Fruit fly (Drosophila melanogaster) whole organism, embryonic: ENCODE results near the gene Polr2I.
A peak's percentile ranks its signal among the peaks of the same experiment; 100 is the strongest.

ENCODE experiments used
- Abd-B ChIP-seq: fragments of 200-800 bp; sonication (Bioruptor generic); optimal IDR thresholded peaks from 2 replicates; lab custom pipeline; 2018; ENCODE audit warnings: missing biosample characterization, mild to moderate bottlenecking, missing genetic modification characterization, moderate library complexity
- Atf-2 ChIP-seq: fragments of 200-800 bp; sonication (Bioruptor generic); optimal IDR thresholded peaks from 2 replicates; lab custom pipeline; 2016; ENCODE audit warnings: missing biosample characterization, missing genetic modification characterization
- Bdp1 ChIP-seq: fragments of 200-800 bp; sonication (Bioruptor generic); optimal IDR thresholded peaks from 3 replicates; lab custom pipeline; 2016; ENCODE audit warnings: missing biosample characterization, missing genetic modification characterization
- CG11398 ChIP-seq: fragments of 200-800 bp; sonication (Bioruptor generic); optimal IDR thresholded peaks from 2 replicates; lab custom pipeline; 2016; ENCODE audit warnings: missing biosample characterization, missing genetic modification characterization
- CG13424 ChIP-seq: fragments of 200-800 bp; sonication (Bioruptor generic); optimal IDR thresholded peaks from 2 replicates; lab custom pipeline; 2019; ENCODE audit warnings: missing biosample characterization, mild to moderate bottlenecking, missing genetic modification characterization, moderate library complexity
- CG13775 ChIP-seq: fragments of 200-800 bp; sonication (Bioruptor generic); optimal IDR thresholded peaks from 3 replicates; lab custom pipeline; 2017; ENCODE audit warnings: missing biosample characterization, mild to moderate bottlenecking, missing genetic modification characterization
- CG14710 ChIP-seq: fragments of 200-800 bp; sonication (Bioruptor generic); optimal IDR thresholded peaks from 3 replicates; lab custom pipeline; 2019; ENCODE audit warnings: missing biosample characterization, mild to moderate bottlenecking, missing genetic modification characterization, moderate library complexity
- CG15601 ChIP-seq: fragments of 200-800 bp; sonication (Bioruptor generic); optimal IDR thresholded peaks from 3 replicates; lab custom pipeline; 2019; ENCODE audit warnings: missing biosample characterization, mild to moderate bottlenecking, missing genetic modification characterization, moderate library complexity
- CG18764 ChIP-seq: fragments of 200-800 bp; sonication (Bioruptor generic); optimal IDR thresholded peaks from 3 replicates; lab custom pipeline; 2016; ENCODE audit warnings: missing biosample characterization, missing genetic modification characterization
- CG2889 ChIP-seq: fragments of 200-800 bp; sonication (Bioruptor generic); IDR thresholded peaks from 3 replicates; pipeline ENCODE4 v1.3.6; 2022; ENCODE audit warnings: missing biosample characterization, missing genetic modification characterization
- CG4404 ChIP-seq: fragments of 200-800 bp; sonication (Bioruptor generic); IDR thresholded peaks from 2 replicates; pipeline ENCODE4 v1.3.6; 2022; ENCODE audit warnings: missing biosample characterization, missing genetic modification characterization
- CG4707 ChIP-seq: fragments of 200-800 bp; sonication (Bioruptor generic); optimal IDR thresholded peaks from 2 replicates; lab custom pipeline; 2018; ENCODE audit warnings: missing biosample characterization, mild to moderate bottlenecking, missing genetic modification characterization, moderate library complexity
- CG6854 ChIP-seq: fragments of 200-800 bp; sonication (Bioruptor generic); optimal IDR thresholded peaks from 3 replicates; lab custom pipeline; 2017; ENCODE audit warnings: missing biosample characterization, mild to moderate bottlenecking, missing genetic modification characterization
- CG7357 ChIP-seq: fragments of 200-800 bp; sonication (Bioruptor generic); IDR thresholded peaks from 3 replicates; pipeline ENCODE4 v1.3.6; 2022; ENCODE audit warnings: missing biosample characterization, missing genetic modification characterization
- CG7987 ChIP-seq: fragments of 200-800 bp; sonication (Bioruptor generic); optimal IDR thresholded peaks from 2 replicates; lab custom pipeline; 2018; ENCODE audit warnings: missing biosample characterization, mild to moderate bottlenecking, missing genetic modification characterization, moderate library complexity
- Dfd ChIP-seq, 2 experiments: fragments of >200 bp; optimal IDR thresholded peaks; 2 replicates each; lab custom pipeline; 2017; ENCODE audit warnings: missing biosample characterization in 2 of 2, missing genetic modification characterization in 2 of 2
- Elba2 ChIP-seq: fragments of 200-800 bp; sonication (Bioruptor generic); optimal IDR thresholded peaks from 3 replicates; lab custom pipeline; 2016; ENCODE audit warnings: missing biosample characterization, missing genetic modification characterization
- Fer1 ChIP-seq: fragments of 200-800 bp; sonication (Bioruptor generic); optimal IDR thresholded peaks from 2 replicates; lab custom pipeline; 2017; ENCODE audit warnings: missing biosample characterization, mild to moderate bottlenecking, missing genetic modification characterization
- GATAe ChIP-seq: fragments of 200-800 bp; sonication (Bioruptor generic); conservative IDR thresholded peaks from 2 replicates; pipeline ENCODE4 v1.3.6; 2022; ENCODE audit warnings: missing biosample characterization, missing genetic modification characterization
- Gsc ChIP-seq: fragments of 200-800 bp; sonication (Bioruptor generic); IDR thresholded peaks from 2 replicates; pipeline ENCODE4 v1.3.6; 2022; ENCODE audit warnings: missing biosample characterization, missing genetic modification characterization
- Gug ChIP-seq: fragments of 200-800 bp; sonication (Bioruptor generic); IDR thresholded peaks from 4 replicates; pipeline ENCODE4 v1.3.6; 2022; ENCODE audit warnings: missing biosample characterization, missing genetic modification characterization
- HLH54F ChIP-seq: fragments of 200-800 bp; sonication (Bioruptor generic); optimal IDR thresholded peaks from 3 replicates; lab custom pipeline; 2016; ENCODE audit warnings: missing biosample characterization, missing genetic modification characterization
- Hmx ChIP-seq: fragments of 200-800 bp; sonication (Bioruptor generic); optimal IDR thresholded peaks from 2 replicates; lab custom pipeline; 2016; ENCODE audit warnings: missing biosample characterization, missing genetic modification characterization
- Mad ChIP-seq: fragments of 200-800 bp; sonication (Bioruptor generic); optimal IDR thresholded peaks from 2 replicates; lab custom pipeline; 2016; ENCODE audit warnings: missing biosample characterization, missing genetic modification characterization
- NC2β ChIP-seq: fragments of 200-800 bp; sonication (Bioruptor generic); optimal IDR thresholded peaks from 2 replicates; lab custom pipeline; 2016; ENCODE audit warnings: missing biosample characterization, missing genetic modification characterization
- Pdp1 ChIP-seq, 2 experiments: fragments of 200-800 bp; sonication (Bioruptor generic); optimal IDR thresholded peaks; 3 replicates each; lab custom pipeline; 2016; ENCODE audit warnings: missing biosample characterization in 2 of 2, missing genetic modification characterization in 2 of 2, mild to moderate bottlenecking in 1 of 2, moderate library complexity in 1 of 2
- Poxn ChIP-seq: fragments of 200-800 bp; sonication (Bioruptor generic); IDR thresholded peaks from 2 replicates; pipeline ENCODE4 v1.3.6; 2022; ENCODE audit warnings: missing biosample characterization, missing genetic modification characterization
- Ptx1 ChIP-seq: fragments of 200-800 bp; sonication (Bioruptor generic); IDR thresholded peaks from 2 replicates; pipeline ENCODE4 v1.3.6; 2022; ENCODE audit warnings: missing biosample characterization, missing genetic modification characterization
- Vsx1 ChIP-seq: fragments of 200-800 bp; sonication (Bioruptor generic); optimal IDR thresholded peaks from 2 replicates; lab custom pipeline; 2017; ENCODE audit warnings: missing biosample characterization, mild to moderate bottlenecking, missing genetic modification characterization, missing genetic modification reagents
- al ChIP-seq: fragments of 200-800 bp; sonication (Bioruptor generic); IDR thresholded peaks from 2 replicates; pipeline ENCODE4 v1.3.6; 2022; ENCODE audit warnings: missing biosample characterization, missing genetic modification characterization
- disco-r ChIP-seq: fragments of 200-800 bp; sonication (Bioruptor generic); optimal IDR thresholded peaks from 2 replicates; lab custom pipeline; 2016; ENCODE audit warnings: missing biosample characterization, missing genetic modification characterization
- dpn ChIP-seq, 2 experiments: fragments of 200-800 bp; sonication (Bioruptor generic); optimal IDR thresholded peaks; 3 replicates each; lab custom pipeline; 2016; ENCODE audit warnings: missing biosample characterization in 2 of 2, missing genetic modification characterization in 2 of 2
- eyg ChIP-seq: fragments of 200-800 bp; sonication (Bioruptor generic); optimal IDR thresholded peaks from 3 replicates; lab custom pipeline; 2016; ENCODE audit warnings: missing biosample characterization, missing genetic modification characterization
- ham ChIP-seq: fragments of 200-800 bp; sonication (Bioruptor generic); IDR thresholded peaks from 2 replicates; pipeline ENCODE4 v1.3.6; 2022; ENCODE audit warnings: missing biosample characterization, missing genetic modification characterization
- hkb ChIP-seq, 2 experiments: fragments of 200-800 bp in 1 of 2; fragments of >200 bp in 1 of 2; sonication (Bioruptor generic) in 1 of 2; IDR thresholded peaks in 1 of 2; optimal IDR thresholded peaks in 1 of 2; 2 replicates each; pipeline versions ENCODE4 v1.3.6 to Lab custom; 2017 to 2022; ENCODE audit warnings: missing biosample characterization in 1 of 2, missing genetic modification characterization in 1 of 2
- jumu ChIP-seq: fragments of 200-800 bp; sonication (Bioruptor generic); optimal IDR thresholded peaks from 3 replicates; lab custom pipeline; 2016; ENCODE audit warnings: missing biosample characterization, missing genetic modification characterization
- kah ChIP-seq: fragments of 200-800 bp; sonication (Bioruptor generic); optimal IDR thresholded peaks from 2 replicates; lab custom pipeline; 2018; ENCODE audit warnings: missing biosample characterization, mild to moderate bottlenecking, missing genetic modification characterization
- lola ChIP-seq, 3 experiments: fragments of >200 bp in 2 of 3; fragments of 200-800 bp in 1 of 3; sonication (Bioruptor generic) in 1 of 3; optimal IDR thresholded peaks; 2 replicates each; lab custom pipeline; 2017 to 2019; ENCODE audit warnings: missing biosample characterization in 3 of 3, missing genetic modification characterization in 3 of 3, mild to moderate bottlenecking in 1 of 3, moderate library complexity in 1 of 3
- mam ChIP-seq: fragments of 200-800 bp; sonication (Bioruptor generic); optimal IDR thresholded peaks from 3 replicates; lab custom pipeline; 2016; ENCODE audit warnings: missing biosample characterization, missing genetic modification characterization
- nerfin-1 ChIP-seq: fragments of 200-800 bp; sonication (Bioruptor generic); optimal IDR thresholded peaks from 3 replicates; lab custom pipeline; 2019; ENCODE audit warnings: missing biosample characterization, mild to moderate bottlenecking, missing genetic modification characterization, moderate library complexity
- org-1 ChIP-seq: fragments of 200-800 bp; sonication (Bioruptor generic); optimal IDR thresholded peaks from 2 replicates; lab custom pipeline; 2017; ENCODE audit warnings: missing biosample characterization, missing genetic modification characterization
- pzg ChIP-seq: fragments of 200-800 bp; sonication (Bioruptor generic); optimal IDR thresholded peaks from 3 replicates; lab custom pipeline; 2018; ENCODE audit warnings: missing biosample characterization, mild to moderate bottlenecking, missing genetic modification characterization, moderate library complexity
- run ChIP-seq: fragments of 200-800 bp; sonication (Bioruptor generic); optimal IDR thresholded peaks from 3 replicates; lab custom pipeline; 2018; ENCODE audit warnings: missing biosample characterization, mild to moderate bottlenecking, missing genetic modification characterization
- trh ChIP-seq: fragments of 200-800 bp; sonication (Bioruptor generic); optimal IDR thresholded peaks from 2 replicates; lab custom pipeline; 2016; ENCODE audit warnings: missing biosample characterization, missing genetic modification characterization
- tup ChIP-seq: fragments of 200-800 bp; sonication (Bioruptor generic); optimal IDR thresholded peaks from 2 replicates; lab custom pipeline; 2016; ENCODE audit warnings: missing biosample characterization, mild to moderate bottlenecking, missing genetic modification characterization, moderate library complexity
- twi ChIP-seq: fragments of 200-800 bp; optimal IDR thresholded peaks from 2 replicates; lab custom pipeline; 2019; ENCODE audit warnings: missing biosample characterization, mild to moderate bottlenecking, missing genetic modification characterization, moderate library complexity
- vvl ChIP-seq: fragments of 200-800 bp; sonication (Bioruptor generic); IDR thresholded peaks from 2 replicates; pipeline ENCODE4 v1.3.6; 2022; ENCODE audit warnings: missing biosample characterization, missing genetic modification characterization
- wdn ChIP-seq: fragments of 200-800 bp; sonication (Bioruptor generic); IDR thresholded peaks from 2 replicates; pipeline ENCODE4 v1.3.6; 2022; ENCODE audit warnings: missing biosample characterization, missing genetic modification characterization
- wek ChIP-seq: fragments of 200-800 bp; sonication (Bioruptor generic); optimal IDR thresholded peaks from 3 replicates; lab custom pipeline; 2018; ENCODE audit warnings: missing biosample characterization, mild to moderate bottlenecking, missing genetic modification characterization, moderate library complexity

Gene Polr2I

dm6 chr3R:14285059-14285953 lies 23.6 kb upstream of the Polr2I start:
- TF ChIP-seq CG13424 (tag; lab: Kevin White, UChicago) (peak; percentile 14), CG7357 (GFP tag; lab: Robert Waterston, UW) (no peak), Mad (GFP tag; lab: Kevin White, UChicago) (no peak), Ptx1 (no peak), Elba2 (GFP tag; lab: Kevin White, UChicago) (no peak), CG11398 (GFP tag; lab: Kevin White, UChicago) (no peak), CG4707 (GFP tag; lab: Kevin White, UChicago) (no peak), al (GFP tag; lab: Robert Waterston, UW) (no peak), run (tag; lab: Kevin White, UChicago) (no peak), CG14710 (tag; lab: Kevin White, UChicago) (no peak), kah (GFP tag; lab: Kevin White, UChicago) (peak; percentile 1), wek (GFP tag; lab: Kevin White, UChicago) (no peak), tup (GFP tag; lab: Kevin White, UChicago) (peak; percentile 12), Dfd (GFP tag; optimal IDR thresholded peaks at IDR 0.05; lab: Kevin White, UChicago) (no peak), wdn (GFP tag; lab: Robert Waterston, UW) (no peak), jumu (GFP tag; lab: Kevin White, UChicago) (no peak), hkb (optimal IDR thresholded peaks at IDR 0.05; lab: Kevin White, UChicago) (no peak), hkb (GFP tag; IDR thresholded peaks at IDR 0.05; lab: Robert Waterston, UW) (no peak), disco-r (GFP tag; lab: Kevin White, UChicago) (peak; percentile 23), NC2β (GFP tag; lab: Kevin White, UChicago) (no peak), CG4404 (GFP tag; lab: Robert Waterston, UW) (no peak), Bdp1 (no peak), CG6854 (peak; percentile 13), twi (no peak), dpn (GFP tag; optimal IDR thresholded peaks at IDR 0.05; lab: Kevin White, UChicago) (peak in 1 of 2 experiments; percentile 5), mam (GFP tag; lab: Kevin White, UChicago) (peak; percentile 6), eyg (GFP tag; lab: Kevin White, UChicago) (no peak), lola (GFP tag; optimal IDR thresholded peaks at IDR 0.05; lab: Kevin White, UChicago) (no peak), CG13775 (GFP tag; lab: Kevin White, UChicago) (peak; percentile 13), Poxn (GFP tag; lab: Robert Waterston, UW) (no peak), Pdp1 (GFP tag; optimal IDR thresholded peaks at IDR 0.05; lab: Kevin White, UChicago) (peak; percentile 26 to 99), CG18764 (no peak), GATAe (no peak), nerfin-1 (tag; lab: Kevin White, UChicago) (no peak), Hmx (GFP tag; lab: Kevin White, UChicago) (no peak), Abd-B (GFP tag; lab: Kevin White, UChicago) (no peak), pzg (GFP tag; lab: Kevin White, UChicago) (no peak), vvl (GFP tag; lab: Robert Waterston, UW) (no peak), Gug (GFP tag; lab: Robert Waterston, UW) (peak; percentile 36; the same call in 1 of the 4 replicates), CG2889 (GFP tag; lab: Robert Waterston, UW) (no peak), HLH54F (GFP tag; lab: Kevin White, UChicago) (no peak), Fer1 (GFP tag; lab: Kevin White, UChicago) (peak; percentile 8), Vsx1 (GFP tag; lab: Kevin White, UChicago) (no peak), Atf-2 (GFP tag; lab: Kevin White, UChicago) (no peak), Gsc (GFP tag; lab: Robert Waterston, UW) (no peak), ham (GFP tag; lab: Robert Waterston, UW) (no peak), CG15601 (tag; lab: Kevin White, UChicago) (no peak), org-1 (no peak), trh (GFP tag; lab: Kevin White, UChicago) (peak; percentile 10), CG7987 (peak; percentile 14)
